Worm (Caenorhabditis elegans) whole organism, L1 larva: ENCODE measurements around the gene let-716.

Experiments used
- C04F5.9 ChIP-seq: sonication (generic microtip); optimal IDR thresholded peaks from 2 replicates; lab custom pipeline; 2016; ENCODE audit warnings: missing genetic modification characterization, missing compliant biosample characterization
- C16A3.4 ChIP-seq: fragments of 150-350 bp; optimal IDR thresholded peaks from 2 replicates; lab custom pipeline; 2014; ENCODE audit warnings: missing biosample characterization, missing genetic modification characterization
- F16B12.6 ChIP-seq: fragments of 150-350 bp; optimal IDR thresholded peaks from 2 replicates; lab custom pipeline; 2014; ENCODE audit warnings: missing biosample characterization, missing genetic modification characterization
- aly-2 ChIP-seq: fragments of 150-350 bp; optimal IDR thresholded peaks from 2 replicates; lab custom pipeline; 2014; ENCODE audit warnings: missing biosample characterization, missing genetic modification characterization
- ama-1 ChIP-seq: fragments of 150-350 bp; optimal IDR thresholded peaks from 2 replicates; lab custom pipeline; 2014
- blmp-1 ChIP-seq: fragments of 150-350 bp; optimal IDR thresholded peaks from 2 replicates; lab custom pipeline; 2014; ENCODE audit warnings: missing biosample characterization, missing genetic modification characterization
- ceh-63 ChIP-seq: fragments of 200-800 bp; sonication (Bioruptor generic); optimal IDR thresholded peaks from 2 replicates; lab custom pipeline; 2018; ENCODE audit warnings: mild to moderate bottlenecking, missing genetic modification characterization, missing compliant biosample characterization
- ceh-82 ChIP-seq, 3 experiments: fragments of 150-350 bp in 1 of 3; sonication (generic microtip) in 2 of 3; optimal IDR thresholded peaks; 2 replicates each; lab custom pipeline; 2014 to 2017; ENCODE audit warnings: missing biosample characterization in 3 of 3, missing genetic modification characterization in 3 of 3
- dpl-1 ChIP-seq, 3 experiments: fragments of 150-350 bp in 2 of 3; sonication (generic microtip) in 1 of 3; optimal IDR thresholded peaks; 2 replicates each; lab custom pipeline; 2014 to 2017; ENCODE audit warnings: missing biosample characterization in 3 of 3, missing genetic modification characterization in 3 of 3, missing genetic modification reagents in 3 of 3
- efl-1 ChIP-seq, 4 experiments: fragments of 150-350 bp; optimal IDR thresholded peaks in 3 of 4; peaks in 1 of 4; 1 replicate in 1 of 4; 2 replicates in 3 of 4; lab custom pipeline; 2014; ENCODE audit warnings: missing biosample characterization in 2 of 4, missing genetic modification characterization in 2 of 4, missing genetic modification reagents in 2 of 4
- efl-3 ChIP-seq: fragments of 200-800 bp; sonication (Bioruptor generic); optimal IDR thresholded peaks from 2 replicates; lab custom pipeline; 2018; ENCODE audit warnings: mild to moderate bottlenecking, missing genetic modification characterization, missing compliant biosample characterization
- egl-27 ChIP-seq, 2 experiments: fragments of 150-350 bp in 1 of 2; sonication (generic microtip); optimal IDR thresholded peaks; 3 replicates each; lab custom pipeline; 2017 to 2018; ENCODE audit warnings: missing biosample characterization in 2 of 2, missing genetic modification characterization in 2 of 2, missing genetic modification reagents in 2 of 2
- elt-2 ChIP-seq: sonication (generic microtip); optimal IDR thresholded peaks from 2 replicates; lab custom pipeline; 2016; ENCODE audit warnings: missing genetic modification characterization, mild to moderate bottlenecking, inconsistent platforms, missing compliant biosample characterization, missing genetic modification reagents
- elt-3 ChIP-seq, 6 experiments: fragments of 150-350 bp in 1 of 6; sonication (generic microtip); optimal IDR thresholded peaks; 2 replicates each; lab custom pipeline; 2017 to 2018; ENCODE audit warnings: missing biosample characterization in 6 of 6, missing genetic modification characterization in 6 of 6, inconsistent platforms in 1 of 6
- ets-5 ChIP-seq: fragments of 200-800 bp; sonication (Bioruptor generic); IDR thresholded peaks from 2 replicates; pipeline ENCODE4 v1.3.6; 2022; ENCODE audit warnings: missing genetic modification characterization, missing compliant biosample characterization
- fkh-4 ChIP-seq: sonication (generic microtip); optimal IDR thresholded peaks from 2 replicates; lab custom pipeline; 2016; ENCODE audit warnings: missing compliant biosample characterization, missing genetic modification characterization, borderline replicate concordance
- fkh-8 ChIP-seq: sonication (generic microtip); optimal IDR thresholded peaks from 2 replicates; lab custom pipeline; 2016; ENCODE audit warnings: mild to moderate bottlenecking, missing genetic modification characterization, missing compliant biosample characterization
- fos-1 ChIP-seq: fragments of 150-350 bp; optimal IDR thresholded peaks from 2 replicates; lab custom pipeline; 2014; ENCODE audit warnings: missing biosample characterization, missing genetic modification characterization
- grh-1 ChIP-seq: fragments of 200-800 bp; sonication (Bioruptor generic); IDR thresholded peaks from 2 replicates; pipeline ENCODE4 v1.3.6; 2022; ENCODE audit warnings: missing genetic modification reagents, missing genetic modification characterization, missing compliant biosample characterization
- hlh-17 ChIP-seq: fragments of 200-800 bp; sonication (Bioruptor generic); optimal IDR thresholded peaks from 2 replicates; lab custom pipeline; 2018; ENCODE audit warnings: missing genetic modification characterization, mild to moderate bottlenecking, missing compliant biosample characterization, moderate library complexity, borderline replicate concordance
- hpl-2 ChIP-seq: fragments of 150-350 bp; optimal IDR thresholded peaks from 2 replicates; lab custom pipeline; 2014; ENCODE audit warnings: missing biosample characterization, missing genetic modification reagents, missing genetic modification characterization
- isw-1 ChIP-seq: fragments of 200-800 bp; sonication (Bioruptor generic); IDR thresholded peaks from 2 replicates; pipeline ENCODE4 v1.3.6; 2022; ENCODE audit warnings: missing genetic modification characterization, missing compliant biosample characterization
- jun-1 ChIP-seq: fragments of 150-350 bp; optimal IDR thresholded peaks from 2 replicates; lab custom pipeline; 2014; ENCODE audit warnings: missing biosample characterization, missing genetic modification reagents, missing genetic modification characterization
- lin-13 ChIP-seq: fragments of 150-350 bp; optimal IDR thresholded peaks from 2 replicates; lab custom pipeline; 2014; ENCODE audit warnings: missing biosample characterization, missing genetic modification reagents, missing genetic modification characterization
- lin-14 ChIP-seq: fragments of 200-800 bp; sonication (Bioruptor generic); optimal IDR thresholded peaks from 2 replicates; lab custom pipeline; 2018; ENCODE audit warnings: mild to moderate bottlenecking, missing genetic modification characterization, moderate library complexity, missing compliant biosample characterization
- lin-15B ChIP-seq: fragments of 150-350 bp; sonication (generic microtip); optimal IDR thresholded peaks from 3 replicates; lab custom pipeline; 2014; ENCODE audit warnings: missing biosample characterization, missing genetic modification characterization
- lin-35 ChIP-seq, 2 experiments: fragments of 150-350 bp; optimal IDR thresholded peaks; 2 replicates each; lab custom pipeline; 2014; ENCODE audit warnings: missing biosample characterization in 2 of 2, missing genetic modification characterization in 2 of 2, missing genetic modification reagents in 2 of 2
- lin-39 ChIP-seq: fragments of 150-350 bp; optimal IDR thresholded peaks from 2 replicates; lab custom pipeline; 2014; ENCODE audit warnings: missing biosample characterization, missing genetic modification reagents, missing genetic modification characterization
- lsy-2 ChIP-seq, 2 experiments: fragments of 150-350 bp; optimal IDR thresholded peaks; 2 replicates each; lab custom pipeline; 2014; ENCODE audit warnings: missing biosample characterization in 2 of 2, missing genetic modification characterization in 2 of 2
- mab-9 ChIP-seq: fragments of 200-800 bp; sonication (Bioruptor generic); IDR thresholded peaks from 2 replicates; pipeline ENCODE4 v1.3.6; 2022; ENCODE audit warnings: missing genetic modification reagents, missing genetic modification characterization, missing compliant biosample characterization
- mdl-1 ChIP-seq, 2 experiments: fragments of 150-350 bp; optimal IDR thresholded peaks; 2 replicates each; lab custom pipeline; 2014 to 2017; ENCODE audit warnings: missing biosample characterization in 2 of 2, missing genetic modification characterization in 2 of 2, inconsistent platforms in 1 of 2
- nhr-12 ChIP-seq: sonication (generic microtip); optimal IDR thresholded peaks from 2 replicates; lab custom pipeline; 2017; ENCODE audit warnings: missing biosample characterization, missing genetic modification characterization
- nhr-20 ChIP-seq: sonication (generic microtip); optimal IDR thresholded peaks from 2 replicates; lab custom pipeline; 2016; ENCODE audit warnings: mild to moderate bottlenecking, missing genetic modification characterization, missing compliant biosample characterization
- nhr-237 ChIP-seq: fragments of 150-350 bp; optimal IDR thresholded peaks from 2 replicates; lab custom pipeline; 2014; ENCODE audit warnings: missing biosample characterization, missing genetic modification characterization
- nhr-47 ChIP-seq: sonication (generic microtip); optimal IDR thresholded peaks from 2 replicates; lab custom pipeline; 2016; ENCODE audit warnings: mild to moderate bottlenecking, missing genetic modification characterization, moderate library complexity, missing compliant biosample characterization
- nhr-71 ChIP-seq: sonication (generic microtip); optimal IDR thresholded peaks from 2 replicates; lab custom pipeline; 2016; ENCODE audit warnings: mild to moderate bottlenecking, missing genetic modification characterization, moderate library complexity, missing compliant biosample characterization
- pqm-1 ChIP-seq: sonication (generic microtip); optimal IDR thresholded peaks from 3 replicates; lab custom pipeline; 2017; ENCODE audit warnings: missing biosample characterization, missing genetic modification characterization
- rnt-1 ChIP-seq: sonication (generic microtip); optimal IDR thresholded peaks from 2 replicates; lab custom pipeline; 2016; ENCODE audit warnings: mild to moderate bottlenecking, missing genetic modification characterization, moderate library complexity, missing compliant biosample characterization
- skn-1 ChIP-seq: fragments of 150-350 bp; optimal IDR thresholded peaks from 2 replicates; lab custom pipeline; 2014; ENCODE audit warnings: missing biosample characterization, missing genetic modification characterization
- snpc-4 ChIP-seq: fragments of 150-350 bp; optimal IDR thresholded peaks from 2 replicates; lab custom pipeline; 2014; ENCODE audit warnings: missing biosample characterization, missing genetic modification characterization
- snu-23 ChIP-seq: sonication (generic microtip); optimal IDR thresholded peaks from 2 replicates; lab custom pipeline; 2016; ENCODE audit warnings: missing genetic modification characterization, missing compliant biosample characterization
- sox-4 ChIP-seq: sonication (generic microtip); optimal IDR thresholded peaks from 2 replicates; lab custom pipeline; 2016; ENCODE audit warnings: missing genetic modification characterization, missing compliant biosample characterization
- swsn-7 ChIP-seq: sonication (generic microtip); optimal IDR thresholded peaks from 2 replicates; lab custom pipeline; 2016; ENCODE audit warnings: missing genetic modification characterization, missing compliant biosample characterization
- tbx-2 ChIP-seq: sonication (generic microtip); optimal IDR thresholded peaks from 2 replicates; lab custom pipeline; 2016; ENCODE audit warnings: missing genetic modification characterization, missing compliant biosample characterization
- tlp-1 ChIP-seq: fragments of 150-350 bp; optimal IDR thresholded peaks from 2 replicates; lab custom pipeline; 2014; ENCODE audit warnings: missing biosample characterization, missing genetic modification characterization
- unc-130 ChIP-seq: fragments of 150-350 bp; optimal IDR thresholded peaks from 2 replicates; lab custom pipeline; 2017; ENCODE audit warnings: missing biosample characterization, missing genetic modification characterization, inconsistent platforms
- xbp-1 ChIP-seq: sonication (generic microtip); optimal IDR thresholded peaks from 2 replicates; lab custom pipeline; 2016; ENCODE audit warnings: missing genetic modification characterization, missing compliant biosample characterization
- zip-4 ChIP-seq: fragments of 200-800 bp; sonication (Bioruptor generic); optimal IDR thresholded peaks from 2 replicates; lab custom pipeline; 2018; ENCODE audit warnings: mild to moderate bottlenecking, missing genetic modification characterization, moderate library complexity, missing compliant biosample characterization
- ztf-4 ChIP-seq: fragments of 150-350 bp; optimal IDR thresholded peaks from 2 replicates; lab custom pipeline; 2014; ENCODE audit warnings: missing biosample characterization, missing genetic modification characterization

let-716 gene

DNA sequence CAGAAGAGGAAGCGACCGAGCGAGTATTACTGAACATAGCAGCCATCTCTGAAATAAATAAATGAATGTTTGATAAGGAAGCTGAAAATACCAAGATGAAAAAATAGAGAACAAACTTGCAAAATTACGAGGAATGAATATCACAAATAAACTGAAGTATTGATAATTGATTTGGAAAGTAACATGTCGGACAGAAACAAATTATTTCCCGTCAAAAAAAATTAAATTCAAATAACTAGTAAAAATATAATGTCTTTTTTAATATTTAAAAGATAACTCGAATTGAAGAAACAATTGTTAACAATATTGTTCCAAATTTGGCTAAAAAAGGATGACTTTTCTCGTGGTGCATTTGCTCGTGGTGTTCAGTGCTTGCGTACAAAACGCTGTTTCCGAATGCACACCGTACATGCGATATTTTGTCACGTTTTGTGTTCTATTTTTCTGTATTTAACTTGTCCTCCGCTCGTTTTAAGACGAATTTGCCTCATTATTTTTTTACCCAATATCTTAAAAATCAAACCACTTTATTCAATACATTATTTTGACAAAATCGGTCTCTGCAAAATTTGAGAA lies 41.4 kb upstream of the let-716 start, which contains the start of gene rpn-13:
TSS of gene rpn-13 (minus strand) at position 51 of the 576 bp plus-strand sequence.
- TF ChIP-seq fkh-8 (tag; lab: Kevin White, UChicago) (no peak), lsy-2 (tag; optimal IDR thresholded peaks at IDR 0.05; lab: Kevin White, UChicago) (peak; percentile 94 to 98), rnt-1 (tag; lab: Kevin White, UChicago) (peak; percentile 35), blmp-1 (tag; lab: Kevin White, UChicago) (peak; percentile 35), nhr-71 (tag; lab: Kevin White, UChicago) (peak; percentile 59), fos-1 (tag; lab: Kevin White, UChicago) (peak; percentile 49), lin-14 (GFP tag; lab: Kevin White, UChicago) (peak; percentile 42), egl-27 (tag; optimal IDR thresholded peaks at IDR 0.05; lab: Kevin White, UChicago) (no peak), F16B12.6 (tag; lab: Kevin White, UChicago) (peak; percentile 95), zip-4 (no peak), tlp-1 (tag; lab: Kevin White, UChicago) (no peak), lin-13 (GFP tag; lab: Kevin White, UChicago) (peak; percentile 28), isw-1 (GFP tag; lab: Robert Waterston, UW) (no peak), aly-2 (tag; lab: Kevin White, UChicago) (no peak), sox-4 (tag; lab: Kevin White, UChicago) (no peak), elt-2 (tag; lab: Kevin White, UChicago) (no peak), fkh-4 (tag; lab: Kevin White, UChicago) (no peak), grh-1 (no peak), swsn-7 (tag; lab: Kevin White, UChicago) (peak; percentile 40), lin-15B (tag; lab: Kevin White, UChicago) (no peak), snu-23 (GFP tag; lab: Kevin White, UChicago) (peak; percentile 63), jun-1 (tag; lab: Kevin White, UChicago) (peak; percentile 6), elt-3 (tag; optimal IDR thresholded peaks at IDR 0.05; lab: Kevin White, UChicago) (peak in 1 of 6 experiments; percentile 27), ceh-63 (GFP tag; lab: Kevin White, UChicago) (no peak), mdl-1 (tag; optimal IDR thresholded peaks at IDR 0.05; lab: Kevin White, UChicago) (peak in 1 of 2 experiments; percentile 65), xbp-1 (tag; lab: Kevin White, UChicago) (peak; percentile 41), nhr-12 (no peak), hpl-2 (GFP tag; lab: Kevin White, UChicago) (no peak), ztf-4 (tag; lab: Kevin White, UChicago) (no peak), hlh-17 (no peak), lin-35 (GFP tag; optimal IDR thresholded peaks at IDR 0.05; lab: Kevin White, UChicago) (peak; percentile 70 to 83), nhr-237 (no peak), pqm-1 (tag; lab: Kevin White, UChicago) (no peak), efl-3 (GFP tag; lab: Kevin White, UChicago) (no peak), nhr-20 (peak; percentile 32), dpl-1 (GFP tag; optimal IDR thresholded peaks at IDR 0.05; lab: Kevin White, UChicago) (peak; percentile 22 to 64 (median 60)), ama-1 (lab: Kevin White, UChicago) (no peak), ets-5 (no peak), lin-39 (no peak), snpc-4 (peak; percentile 1), skn-1 (peak; percentile 98), C04F5.9 (tag; lab: Kevin White, UChicago) (no peak), efl-1 (optimal IDR thresholded peaks at IDR 0.05; lab: Kevin White, UChicago) (peak; percentile 58 to 62), efl-1 (GFP tag; optimal IDR thresholded peaks at IDR 0.05 in 1 of 2; lab: Kevin White, UChicago) (peak in 1 of 2 experiments; percentile 64), nhr-47 (peak; percentile 54), mab-9 (no peak), tbx-2 (peak; percentile 23), unc-130 (tag; lab: Kevin White, UChicago) (peak; percentile 84), ceh-82 (tag; optimal IDR thresholded peaks at IDR 0.05; lab: Kevin White, UChicago) (peak in 2 of 3 experiments; percentile 52 to 56), C16A3.4 (tag; lab: Kevin White, UChicago) (peak; percentile 52)
